Fruit fly (Drosophila melanogaster) whole organism, prepupa: ENCODE measurements around the gene sol.

Experiments
- CG11762 ChIP-seq: fragments of 200-800 bp; sonication (Bioruptor generic); optimal IDR thresholded peaks from 3 replicates; lab custom pipeline; 2016; ENCODE audit warnings: missing biosample characterization, missing genetic modification characterization; ENCODE audit not compliant: insufficient read depth
- Eip78C ChIP-seq: fragments of 200-800 bp; sonication (Bioruptor generic); peaks from one replicate; lab custom pipeline; 2016; ENCODE audit warnings: missing biosample characterization, missing genetic modification characterization
- Smox ChIP-seq: fragments of 200-800 bp; sonication (Bioruptor generic); optimal IDR thresholded peaks from 3 replicates; lab custom pipeline; 2016; ENCODE audit warnings: missing biosample characterization, missing genetic modification characterization
- achi ChIP-seq: fragments of 200-800 bp; sonication (Bioruptor generic); optimal IDR thresholded peaks from 3 replicates; lab custom pipeline; 2016; ENCODE audit warnings: missing biosample characterization, missing genetic modification characterization
- cyc ChIP-seq: fragments of 200-800 bp; sonication (Bioruptor generic); optimal IDR thresholded peaks from 3 replicates; lab custom pipeline; 2016; ENCODE audit warnings: missing biosample characterization, missing genetic modification characterization

The sol gene

DNA sequence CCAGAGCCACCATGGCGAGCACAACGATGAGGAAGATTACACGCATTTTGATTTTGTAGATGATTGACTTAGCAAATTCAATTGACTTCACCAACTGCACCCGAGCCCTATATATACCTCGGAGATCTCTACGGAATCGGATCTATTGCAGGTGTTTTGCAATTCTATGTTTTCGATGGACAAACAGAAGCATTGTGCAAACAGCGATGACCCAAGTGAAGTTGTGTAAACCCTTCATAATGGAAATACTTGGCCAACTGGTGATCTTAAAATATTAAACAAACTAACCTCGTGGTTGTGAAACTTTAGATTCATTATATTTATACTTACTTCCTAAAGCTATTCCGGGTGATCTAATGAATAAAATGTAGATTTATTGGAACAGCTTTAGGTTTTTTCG is 52.6 kb downstream of the sol start, which contains the start of gene whe:
whe (minus strand) TSS at position 101 of the 400 bp plus-strand sequence.
- no peak for TF ChIP-seq Eip78C (GFP tag; lab: Kevin White, UChicago)
- TF ChIP-seq CG11762 (GFP tag; lab: Kevin White, UChicago) = no peak
- TF ChIP-seq cyc = no peak
- no peak for TF ChIP-seq Smox (GFP tag; lab: Kevin White, UChicago)
- no peak for TF ChIP-seq achi (GFP tag; lab: Kevin White, UChicago)
